Fruit fly (Drosophila melanogaster): Measurements from ENCODE around the gene CRMP.

CRMP gene

DNA sequence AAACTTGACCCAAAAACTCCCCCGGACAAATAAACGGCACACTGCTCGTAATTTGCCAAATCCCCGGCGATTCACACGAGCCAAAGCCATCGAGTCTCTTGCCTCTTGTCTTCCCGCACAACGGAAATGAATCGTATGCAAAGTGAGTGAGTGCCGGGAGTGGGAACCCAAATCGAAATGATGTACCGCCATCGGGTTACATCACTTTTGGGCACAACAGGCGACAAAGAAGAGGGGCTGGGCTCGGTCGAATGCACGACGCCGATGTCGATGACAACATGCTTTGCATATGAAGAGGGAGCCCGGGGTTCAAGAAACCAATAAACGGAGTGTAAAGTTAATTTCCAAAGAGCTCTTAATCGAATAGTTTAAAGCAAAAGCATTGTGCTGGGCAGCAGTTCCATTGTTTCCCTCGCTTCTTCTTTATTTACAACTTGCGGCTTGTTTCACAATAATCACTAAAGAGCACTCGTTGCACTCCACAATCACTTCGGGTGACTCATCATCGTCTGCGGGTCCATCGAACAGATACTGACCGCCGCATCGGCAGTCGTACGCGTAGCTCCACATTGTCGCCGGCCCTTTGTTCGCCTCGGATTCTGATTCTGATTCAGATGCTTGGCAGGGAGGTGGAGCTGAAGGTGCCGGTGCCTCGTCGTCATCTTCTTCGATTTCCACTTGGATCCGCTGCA is 51.0 kb downstream of the CRMP start:
- TF ChIP-seq CG32121 (GFP tag; IDR thresholded peaks at IDR 0.05) (no peak), EcR (GFP tag; optimal IDR thresholded peaks at IDR 0.05) (peak; percentile 94), CG8159 (tag; optimal IDR thresholded peaks at IDR 0.05) (peak; percentile 27), Snoo (tag; optimal IDR thresholded peaks at IDR 0.05) (no peak), CG34367 (tag; optimal IDR thresholded peaks at IDR 0.05) (peak; percentile 18), fd96Ca (GFP tag; IDR thresholded peaks at IDR 0.05) (0 out of 3 replicates have a peak, but pooled peaks have one; percentile 45), CG15710 (tag; optimal IDR thresholded peaks at IDR 0.05) (no peak), D1 (tag; optimal IDR thresholded peaks at IDR 0.05) (no peak), CG10348 (GFP tag; IDR thresholded peaks at IDR 0.05) (no peak), gl (tag; optimal IDR thresholded peaks at IDR 0.05) (peak; percentile 82), rn (GFP tag; IDR thresholded peaks at IDR 0.05) (no peak), Pif1B (GFP tag; optimal IDR thresholded peaks at IDR 0.05) (no peak), CG4496 (GFP tag; IDR thresholded peaks at IDR 0.05) (peak; percentile 42; the same call in 1 of the 3 replicates), CG14655 (GFP tag; optimal IDR thresholded peaks at IDR 0.05) (peak; percentile 14), CG12605 (GFP tag; IDR thresholded peaks at IDR 0.05) (peak; percentile 50), Ets98B (GFP tag; IDR thresholded peaks at IDR 0.05) (no peak; the same call in 1 of the 2 replicates), CG9948 (tag; optimal IDR thresholded peaks at IDR 0.05) (no peak), Pif1A (GFP tag; optimal IDR thresholded peaks at IDR 0.05) (peak; percentile 4), CG13204 (GFP tag; optimal IDR thresholded peaks at IDR 0.05) (peak; percentile 77), CG8301 (tag; optimal IDR thresholded peaks at IDR 0.05) (peak; percentile 4), CG17806 (tag; optimal IDR thresholded peaks at IDR 0.05) (no peak)

DNA sequence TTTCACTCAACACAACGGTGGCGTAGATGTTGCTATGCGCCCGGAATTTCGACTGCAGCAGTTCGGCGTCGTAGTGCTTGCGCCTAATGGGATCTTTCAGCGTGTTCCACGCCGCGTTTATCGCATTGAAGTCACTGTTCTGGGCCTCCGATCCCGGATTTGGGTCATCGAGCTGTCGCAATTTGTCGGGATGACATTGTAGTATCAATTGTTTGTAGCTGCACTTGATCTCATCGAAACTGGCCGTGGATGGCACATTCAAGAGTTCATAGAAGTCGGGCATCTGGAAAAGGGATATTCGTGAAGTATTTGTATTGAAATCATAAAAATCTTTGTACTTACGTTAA is 51.5 kb downstream of the CRMP start:
- TF ChIP-seq CG9948 (tag; optimal IDR thresholded peaks at IDR 0.05) (no peak), Ets98B (GFP tag; IDR thresholded peaks at IDR 0.05) (no peak), CG8301 (tag; optimal IDR thresholded peaks at IDR 0.05) (no peak), CG10348 (GFP tag; IDR thresholded peaks at IDR 0.05) (no peak)

DNA sequence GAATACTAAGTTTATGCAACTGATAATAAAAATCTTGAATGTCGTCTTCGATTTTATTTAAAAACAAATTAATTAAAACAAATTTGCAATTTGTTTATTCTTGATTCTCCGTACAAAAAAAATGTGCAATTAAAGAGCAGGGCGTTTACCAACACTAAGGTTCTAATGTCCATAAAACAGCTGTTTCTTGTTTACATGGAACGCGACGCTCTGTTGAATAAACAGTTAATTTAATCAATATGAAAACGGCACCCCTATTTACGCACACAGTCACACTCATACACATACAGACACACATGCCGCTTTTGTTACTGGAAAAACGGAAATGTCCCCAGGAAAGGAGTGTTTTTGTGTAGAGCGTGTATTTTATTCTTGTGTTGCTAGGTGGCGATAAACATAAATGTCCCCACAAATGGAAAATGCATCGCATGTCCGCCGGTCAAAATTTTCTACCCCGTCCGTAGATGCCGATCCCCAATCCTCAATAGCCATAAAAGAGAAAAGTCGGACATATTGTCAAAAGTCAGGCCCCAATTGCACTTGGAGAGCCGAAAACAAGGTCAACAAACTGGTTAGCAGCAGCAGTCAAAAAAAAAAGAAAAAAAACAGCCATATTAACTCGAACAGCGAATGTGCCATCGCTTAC is 52.2 kb downstream of the CRMP start:
- no peak for TF ChIP-seq CG17806 (tag; optimal IDR thresholded peaks at IDR 0.05)
- no peak for TF ChIP-seq CG32121 (GFP tag; IDR thresholded peaks at IDR 0.05)
- TF ChIP-seq Pif1A (GFP tag; optimal IDR thresholded peaks at IDR 0.05), result peak; percentile 21
- TF ChIP-seq CG34367 (tag; optimal IDR thresholded peaks at IDR 0.05), result no peak
- TF ChIP-seq EcR (GFP tag; optimal IDR thresholded peaks at IDR 0.05), result peak; percentile 25
- TF ChIP-seq Pif1B (GFP tag; optimal IDR thresholded peaks at IDR 0.05), result peak; percentile 38
- peak; percentile 27 for TF ChIP-seq gl (tag; optimal IDR thresholded peaks at IDR 0.05)
- no peak for TF ChIP-seq Snoo (tag; optimal IDR thresholded peaks at IDR 0.05)
- no peak for TF ChIP-seq fd96Ca (GFP tag; IDR thresholded peaks at IDR 0.05)
- no peak for TF ChIP-seq D1 (tag; optimal IDR thresholded peaks at IDR 0.05)
- TF ChIP-seq rn (GFP tag; IDR thresholded peaks at IDR 0.05), result no peak
- TF ChIP-seq Ets98B (GFP tag; IDR thresholded peaks at IDR 0.05), result no peak

DNA sequence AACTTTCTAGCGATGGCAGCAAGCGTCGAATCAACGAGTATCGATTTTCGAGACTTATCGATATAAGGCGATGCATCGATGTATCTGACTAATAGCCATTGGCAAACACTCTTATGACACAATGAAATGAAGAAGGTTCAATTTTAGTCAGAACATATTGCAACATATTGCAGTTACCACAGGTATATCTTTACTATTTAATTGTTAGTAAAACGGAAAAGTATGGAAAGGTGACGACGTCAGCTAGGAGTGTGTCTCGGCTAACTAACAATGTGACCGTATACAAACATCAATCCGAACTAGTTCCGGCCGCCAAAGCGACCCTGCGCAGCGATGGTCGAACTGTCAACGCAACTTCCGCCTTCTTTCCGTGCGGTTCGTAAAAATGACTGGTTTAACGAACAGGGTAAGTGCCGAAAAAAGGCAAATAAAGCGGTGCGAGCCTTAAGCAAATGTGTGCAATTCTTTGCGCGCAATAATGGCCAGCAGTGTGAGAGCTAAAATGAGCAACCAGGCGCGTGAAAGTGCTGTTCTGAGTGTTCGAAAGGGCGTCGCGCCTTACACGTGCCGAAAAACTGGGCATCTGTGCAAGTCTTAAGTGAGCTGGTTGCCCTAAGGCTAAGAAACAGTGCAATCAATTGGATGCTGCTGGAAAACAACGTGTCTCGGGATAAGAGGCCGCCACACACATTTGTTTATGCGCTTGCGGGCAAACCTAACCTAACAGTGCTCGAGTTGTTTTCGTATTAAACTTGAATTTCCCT is 53.4 kb downstream of the CRMP start, which contains the start of the genes Dph4, Spec2 and RpL13A:
Dph4 (minus strand) TSS at position 11 of the 764 bp plus-strand sequence.
Spec2 (minus strand) TSS at position 11 of the 764 bp plus-strand sequence.
RpL13A (plus strand) TSS at position 360 of the 764 bp plus-strand sequence.
- peak; percentile 63 for TF ChIP-seq CG15710 (tag; optimal IDR thresholded peaks at IDR 0.05)
- peak; percentile 72 for TF ChIP-seq gl (tag; optimal IDR thresholded peaks at IDR 0.05)
- no peak for TF ChIP-seq Pif1A (GFP tag; optimal IDR thresholded peaks at IDR 0.05)
- TF ChIP-seq Ets98B (GFP tag; IDR thresholded peaks at IDR 0.05), result no peak
- peak; percentile 83 for TF ChIP-seq CG34367 (tag; optimal IDR thresholded peaks at IDR 0.05)
- no peak for TF ChIP-seq CG14655 (GFP tag; optimal IDR thresholded peaks at IDR 0.05)
- peak; percentile 34 for TF ChIP-seq CG17806 (tag; optimal IDR thresholded peaks at IDR 0.05)
- TF ChIP-seq CG9948 (tag; optimal IDR thresholded peaks at IDR 0.05), result peak; percentile 22
- no peak for TF ChIP-seq Pif1B (GFP tag; optimal IDR thresholded peaks at IDR 0.05)
- TF ChIP-seq Snoo (tag; optimal IDR thresholded peaks at IDR 0.05), result peak; percentile 94
- TF ChIP-seq EcR (GFP tag; optimal IDR thresholded peaks at IDR 0.05), result no peak
- peak; percentile 42 for TF ChIP-seq CG8301 (tag; optimal IDR thresholded peaks at IDR 0.05)
- TF ChIP-seq D1 (tag; optimal IDR thresholded peaks at IDR 0.05), result no peak
- TF ChIP-seq CG32121 (GFP tag; IDR thresholded peaks at IDR 0.05), result no peak

DNA sequence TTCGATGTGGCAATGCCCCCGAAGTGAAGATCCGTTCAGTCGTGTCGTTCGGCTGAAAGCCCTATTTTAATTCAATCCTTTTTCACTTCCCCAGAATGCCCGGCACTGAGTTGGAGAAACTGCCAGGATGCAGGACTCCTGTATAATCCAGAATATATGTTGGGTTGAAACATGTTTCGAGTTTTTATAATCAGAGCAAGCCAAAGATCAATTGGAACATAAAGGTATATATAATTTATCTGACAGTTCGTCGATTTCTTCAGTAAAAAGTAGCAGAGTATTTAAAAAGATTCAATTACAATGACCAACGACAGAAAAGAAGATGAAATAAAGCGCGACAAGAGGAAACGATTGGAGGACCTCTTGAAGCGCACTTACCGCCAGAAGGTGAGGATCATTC is 56.6 kb downstream of the CRMP start, which contains the start of gene CG31551:
CG31551 (plus strand) TSS at position 301 of the 400 bp plus-strand sequence.
- TF ChIP-seq D1 (tag; optimal IDR thresholded peaks at IDR 0.05), result no peak
- no peak for TF ChIP-seq CG14655 (GFP tag; optimal IDR thresholded peaks at IDR 0.05)
- no peak for TF ChIP-seq CG10348 (GFP tag; IDR thresholded peaks at IDR 0.05)
- no peak for TF ChIP-seq Pif1A (GFP tag; optimal IDR thresholded peaks at IDR 0.05)
- no peak for TF ChIP-seq fd96Ca (GFP tag; IDR thresholded peaks at IDR 0.05)
- no peak for TF ChIP-seq CG9948 (tag; optimal IDR thresholded peaks at IDR 0.05)
- no peak for TF ChIP-seq Ets98B (GFP tag; IDR thresholded peaks at IDR 0.05)
- no peak for TF ChIP-seq CG8159 (tag; optimal IDR thresholded peaks at IDR 0.05)
- TF ChIP-seq Pif1B (GFP tag; optimal IDR thresholded peaks at IDR 0.05), result no peak
- TF ChIP-seq Snoo (tag; optimal IDR thresholded peaks at IDR 0.05), result no peak
- no peak for TF ChIP-seq CG32121 (GFP tag; IDR thresholded peaks at IDR 0.05)
- no peak for TF ChIP-seq EcR (GFP tag; optimal IDR thresholded peaks at IDR 0.05)
- TF ChIP-seq CG17806 (tag; optimal IDR thresholded peaks at IDR 0.05), result no peak
- TF ChIP-seq CG13204 (GFP tag; optimal IDR thresholded peaks at IDR 0.05), result no peak
- TF ChIP-seq gl (tag; optimal IDR thresholded peaks at IDR 0.05), result no peak
- TF ChIP-seq CG34367 (tag; optimal IDR thresholded peaks at IDR 0.05), result no peak

Data from whole organism, pupa.